Fruit fly (Drosophila melanogaster): ENCODE results near the gene nmd.

nmd gene

dm6 chr2L:10306518-10307260 is 2.9 kb upstream of the nmd start, which contains the start of the genes CG5390 and CG4968:
CG5390 (minus strand) TSS chr2L:10306594.
CG4968 (plus strand) TSS chr2L:10306922.
- no peak for TF ChIP-seq Dll (optimal IDR thresholded peaks at IDR 0.05)
- no peak for TF ChIP-seq pan (optimal IDR thresholded peaks at IDR 0.05)
- no peak for TF ChIP-seq usp (GFP tag; optimal IDR thresholded peaks at IDR 0.05)
- no peak for TF ChIP-seq EcR (GFP tag; optimal IDR thresholded peaks at IDR 0.05)
- no peak for TF ChIP-seq psq (optimal IDR thresholded peaks at IDR 0.05)
- no peak for TF ChIP-seq CG8478 (optimal IDR thresholded peaks at IDR 0.05)

dm6 chr2L:10305538-10306147 is 1.9 kb upstream of the nmd start:
- TF ChIP-seq psq (optimal IDR thresholded peaks at IDR 0.05) (no peak), usp (GFP tag; optimal IDR thresholded peaks at IDR 0.05) (no peak), pan (optimal IDR thresholded peaks at IDR 0.05) (no peak), EcR (GFP tag; optimal IDR thresholded peaks at IDR 0.05) (no peak)

dm6 chr2L:10301918-10302317 is 1.8 kb downstream of the nmd start, which contains the start of gene CG13138:
CG13138 (minus strand) TSS chr2L:10302018.
- TF ChIP-seq Dll (optimal IDR thresholded peaks at IDR 0.05): no peak
- no peak for TF ChIP-seq usp (GFP tag; optimal IDR thresholded peaks at IDR 0.05)
- no peak for TF ChIP-seq psq (optimal IDR thresholded peaks at IDR 0.05)

- TF ChIP-seq pan (optimal IDR thresholded peaks at IDR 0.05): no peak
- TF ChIP-seq psq (optimal IDR thresholded peaks at IDR 0.05): no peak
- TF ChIP-seq CG8478 (optimal IDR thresholded peaks at IDR 0.05): no peak
- TF ChIP-seq usp (GFP tag; optimal IDR thresholded peaks at IDR 0.05): no peak
- no peak for TF ChIP-seq EcR (GFP tag; optimal IDR thresholded peaks at IDR 0.05)
- TF ChIP-seq Dll (optimal IDR thresholded peaks at IDR 0.05): no peak
Measured at dm6 chr2L:10299810-10300147, 4.0 kb downstream of the nmd start, which contains the start of gene CYLD. CYLD (minus strand) TSS chr2L:10299847.

- TF ChIP-seq CG8478 (optimal IDR thresholded peaks at IDR 0.05) (no peak), usp (GFP tag; optimal IDR thresholded peaks at IDR 0.05) (no peak), pan (optimal IDR thresholded peaks at IDR 0.05) (no peak)
Measured at dm6 chr2L:10299077-10299809, 4.5 kb downstream of the nmd start.

- TF ChIP-seq CG8478 (optimal IDR thresholded peaks at IDR 0.05) (no peak), psq (optimal IDR thresholded peaks at IDR 0.05) (no peak), pan (optimal IDR thresholded peaks at IDR 0.05) (no peak), usp (GFP tag; optimal IDR thresholded peaks at IDR 0.05) (no peak), EcR (GFP tag; optimal IDR thresholded peaks at IDR 0.05) (no peak), Dll (optimal IDR thresholded peaks at IDR 0.05) (no peak)
Measured at dm6 chr2L:10298306-10298705, 5.4 kb downstream of the nmd start.

- TF ChIP-seq EcR (GFP tag; optimal IDR thresholded peaks at IDR 0.05) (no peak), Dll (optimal IDR thresholded peaks at IDR 0.05) (no peak), pan (optimal IDR thresholded peaks at IDR 0.05) (no peak), psq (optimal IDR thresholded peaks at IDR 0.05) (no peak), CG8478 (optimal IDR thresholded peaks at IDR 0.05) (no peak), usp (GFP tag; optimal IDR thresholded peaks at IDR 0.05) (no peak)
Measured at dm6 chr2L:10294798-10295669, 8.7 kb downstream of the nmd start, which contains the start of gene Hand. Hand (minus strand) TSS chr2L:10295385.

- TF ChIP-seq EcR (GFP tag; optimal IDR thresholded peaks at IDR 0.05): no peak
- TF ChIP-seq usp (GFP tag; optimal IDR thresholded peaks at IDR 0.05): no peak
- TF ChIP-seq Dll (optimal IDR thresholded peaks at IDR 0.05): no peak
- no peak for TF ChIP-seq psq (optimal IDR thresholded peaks at IDR 0.05)
- no peak for TF ChIP-seq CG8478 (optimal IDR thresholded peaks at IDR 0.05)
- TF ChIP-seq pan (optimal IDR thresholded peaks at IDR 0.05): no peak
Measured at dm6 chr2L:10292066-10292560, 11.6 kb downstream of the nmd start, which contains the start of gene Ufd4. Ufd4 (minus strand) TSS chr2L:10292365.

- TF ChIP-seq EcR (GFP tag; optimal IDR thresholded peaks at IDR 0.05) (no peak), CG8478 (optimal IDR thresholded peaks at IDR 0.05) (no peak), psq (optimal IDR thresholded peaks at IDR 0.05) (no peak), Dll (optimal IDR thresholded peaks at IDR 0.05) (no peak), pan (optimal IDR thresholded peaks at IDR 0.05) (no peak), usp (GFP tag; optimal IDR thresholded peaks at IDR 0.05) (no peak)
Measured at dm6 chr2L:10291276-10291675, 12.5 kb downstream of the nmd start.

dm6 chr2L:10280772-10281171 is 23.0 kb downstream of the nmd start, which contains the start of gene CG34043:
CG34043 (minus strand) TSS chr2L:10280872.
- TF ChIP-seq EcR (GFP tag; optimal IDR thresholded peaks at IDR 0.05) (no peak), CG8478 (optimal IDR thresholded peaks at IDR 0.05) (no peak), usp (GFP tag; optimal IDR thresholded peaks at IDR 0.05) (no peak), Dll (optimal IDR thresholded peaks at IDR 0.05) (no peak), psq (optimal IDR thresholded peaks at IDR 0.05) (no peak), pan (optimal IDR thresholded peaks at IDR 0.05) (no peak)

- TF ChIP-seq pan (optimal IDR thresholded peaks at IDR 0.05) (no peak), psq (optimal IDR thresholded peaks at IDR 0.05) (no peak), usp (GFP tag; optimal IDR thresholded peaks at IDR 0.05) (no peak), CG8478 (optimal IDR thresholded peaks at IDR 0.05) (no peak), EcR (GFP tag; optimal IDR thresholded peaks at IDR 0.05) (no peak), Dll (optimal IDR thresholded peaks at IDR 0.05) (no peak)
Measured at dm6 chr2L:10278658-10279057, 25.1 kb downstream of the nmd start, which contains the start of gene Utx. Utx (minus strand) TSS chr2L:10278811.
